Fruit fly (Drosophila melanogaster) whole organism, embryonic: ENCODE measurements around the gene CG8562.
A peak's percentile ranks its signal among the peaks of the same experiment; 100 is the strongest.

Source experiments
- Awh ChIP-seq: fragments of 200-800 bp; sonication (Bioruptor generic); IDR thresholded peaks from 2 replicates; pipeline ENCODE4, ENCODE4 v1.3.6; 2022; ENCODE audit warnings: missing biosample characterization, missing genetic modification characterization
- CG10959 ChIP-seq: fragments of 200-800 bp; sonication (Bioruptor generic); IDR thresholded peaks from 2 replicates; pipeline ENCODE4 v1.3.6; 2022; ENCODE audit warnings: missing biosample characterization, missing genetic modification characterization
- CG10979 ChIP-seq: fragments of 200-800 bp; sonication (Bioruptor generic); optimal IDR thresholded peaks from 2 replicates; lab custom pipeline; 2018; ENCODE audit warnings: missing biosample characterization, mild to moderate bottlenecking, missing genetic modification characterization, moderate library complexity
- CG11093 ChIP-seq: fragments of 200-800 bp; sonication (Bioruptor generic); IDR thresholded peaks from 3 replicates; pipeline ENCODE4 v1.3.6; 2022; ENCODE audit warnings: missing biosample characterization, missing genetic modification characterization
- CG11695 ChIP-seq: fragments of 200-800 bp; sonication (Bioruptor generic); IDR thresholded peaks from 3 replicates; pipeline ENCODE4 v1.3.6; 2022; ENCODE audit warnings: missing biosample characterization, missing genetic modification characterization
- CG12942 ChIP-seq: fragments of 200-800 bp; sonication (Bioruptor generic); optimal IDR thresholded peaks from 3 replicates; lab custom pipeline; 2016; ENCODE audit warnings: missing biosample characterization, missing genetic modification characterization
- CG13287 ChIP-seq: fragments of 200-800 bp; sonication (Bioruptor generic); IDR thresholded peaks from 2 replicates; pipeline ENCODE4 v1.3.6; 2022; ENCODE audit warnings: missing biosample characterization, missing genetic modification characterization; ENCODE audit not compliant: partially characterized antibody
- CG14965 ChIP-seq: fragments of 200-800 bp; sonication (Bioruptor generic); optimal IDR thresholded peaks from 2 replicates; lab custom pipeline; 2016; ENCODE audit warnings: missing biosample characterization, missing genetic modification characterization, borderline replicate concordance
- CG1647 ChIP-seq: fragments of 200-800 bp; sonication (Bioruptor generic); optimal IDR thresholded peaks from 3 replicates; lab custom pipeline; 2016; ENCODE audit warnings: missing biosample characterization, missing genetic modification characterization
- CG18599 ChIP-seq: fragments of 200-800 bp; sonication (Bioruptor generic); optimal IDR thresholded peaks from 3 replicates; lab custom pipeline; 2017; ENCODE audit warnings: missing biosample characterization, missing genetic modification characterization, mild to moderate bottlenecking, moderate library complexity, missing genetic modification reagents
- CG2199 ChIP-seq: fragments of 200-800 bp; sonication (Bioruptor generic); IDR thresholded peaks from 3 replicates; pipeline ENCODE4 v1.3.6; 2022; ENCODE audit warnings: missing biosample characterization, missing genetic modification characterization
- CG30020 ChIP-seq: fragments of 200-800 bp; optimal IDR thresholded peaks from 2 replicates; lab custom pipeline; 2019; ENCODE audit warnings: missing biosample characterization, mild to moderate bottlenecking, missing genetic modification characterization, moderate library complexity
- CG4854 ChIP-seq: fragments of 200-800 bp; sonication (Bioruptor generic); optimal IDR thresholded peaks from 2 replicates; lab custom pipeline; 2016; ENCODE audit warnings: missing biosample characterization, missing genetic modification characterization, inconsistent platforms
- CG6175 ChIP-seq: fragments of 200-800 bp; sonication (Bioruptor generic); IDR thresholded peaks from 3 replicates; pipeline ENCODE4 v1.3.6; 2022; ENCODE audit warnings: missing biosample characterization, missing genetic modification characterization
- CG6254 ChIP-seq: fragments of 200-800 bp; sonication (Bioruptor generic); optimal IDR thresholded peaks from 3 replicates; lab custom pipeline; 2017; ENCODE audit warnings: mild to moderate bottlenecking, missing biosample characterization, missing genetic modification reagents, missing genetic modification characterization
- CG9932 ChIP-seq: fragments of 200-800 bp; sonication (Bioruptor generic); IDR thresholded peaks from 2 replicates; pipeline ENCODE4 v1.3.6; 2022; ENCODE audit warnings: missing biosample characterization, missing genetic modification characterization
- D19B ChIP-seq: fragments of 200-800 bp; sonication (Bioruptor generic); optimal IDR thresholded peaks from 2 replicates; lab custom pipeline; 2017; ENCODE audit warnings: missing biosample characterization, mild to moderate bottlenecking, missing genetic modification characterization
- Dref ChIP-seq: fragments of 200-800 bp; sonication (Bioruptor generic); IDR thresholded peaks from 2 replicates; pipeline ENCODE4 v1.3.6; 2022; ENCODE audit warnings: missing biosample characterization, missing genetic modification characterization
- Ets65A ChIP-seq: fragments of 200-800 bp; sonication (Bioruptor generic); peaks from one replicate; lab custom pipeline; 2016; ENCODE audit warnings: missing biosample characterization, missing genetic modification characterization
- GATAe ChIP-seq: fragments of 200-800 bp; sonication (Bioruptor generic); conservative IDR thresholded peaks from 2 replicates; pipeline ENCODE4 v1.3.6; 2022; ENCODE audit warnings: missing biosample characterization, missing genetic modification characterization
- H2.0 ChIP-seq: fragments of 200-800 bp; sonication (Bioruptor generic); IDR thresholded peaks from 2 replicates; pipeline ENCODE4 v1.3.6; 2022; ENCODE audit warnings: missing biosample characterization, missing genetic modification characterization
- HmgZ ChIP-seq: fragments of 200-800 bp; sonication (Bioruptor generic); optimal IDR thresholded peaks from 2 replicates; lab custom pipeline; 2018; ENCODE audit warnings: missing biosample characterization, mild to moderate bottlenecking, missing genetic modification characterization
- Hmx ChIP-seq: fragments of 200-800 bp; sonication (Bioruptor generic); optimal IDR thresholded peaks from 2 replicates; lab custom pipeline; 2016; ENCODE audit warnings: missing biosample characterization, missing genetic modification characterization
- PHDP ChIP-seq: fragments of 200-800 bp; sonication (Bioruptor generic); optimal IDR thresholded peaks from 3 replicates; lab custom pipeline; 2018; ENCODE audit warnings: missing biosample characterization, mild to moderate bottlenecking, missing genetic modification characterization, moderate library complexity
- Pdp1 ChIP-seq, 2 experiments: fragments of 200-800 bp; sonication (Bioruptor generic); optimal IDR thresholded peaks; 3 replicates each; lab custom pipeline; 2016; ENCODE audit warnings: missing biosample characterization in 2 of 2, missing genetic modification characterization in 2 of 2, mild to moderate bottlenecking in 1 of 2, moderate library complexity in 1 of 2
- Poxn ChIP-seq: fragments of 200-800 bp; sonication (Bioruptor generic); IDR thresholded peaks from 2 replicates; pipeline ENCODE4 v1.3.6; 2022; ENCODE audit warnings: missing biosample characterization, missing genetic modification characterization
- Sox100B ChIP-seq: fragments of 200-800 bp; sonication (Bioruptor generic); optimal IDR thresholded peaks from 3 replicates; lab custom pipeline; 2018; ENCODE audit warnings: missing biosample characterization, mild to moderate bottlenecking, missing genetic modification characterization
- Ssrp ChIP-seq: fragments of 200-800 bp; sonication (Bioruptor generic); optimal IDR thresholded peaks from 2 replicates; lab custom pipeline; 2018; ENCODE audit warnings: missing biosample characterization, mild to moderate bottlenecking, missing genetic modification characterization, moderate library complexity
- Usf ChIP-seq: fragments of 200-800 bp; sonication (Bioruptor generic); optimal IDR thresholded peaks from 2 replicates; lab custom pipeline; 2017; ENCODE audit warnings: missing genotype, missing biosample characterization, missing genetic modification characterization
- abd-A ChIP-seq: fragments of 200-800 bp; sonication (Bioruptor generic); optimal IDR thresholded peaks from 3 replicates; lab custom pipeline; 2019; ENCODE audit warnings: missing biosample characterization, mild to moderate bottlenecking, missing genetic modification characterization, moderate library complexity
- ato ChIP-seq: fragments of 200-800 bp; sonication (Bioruptor generic); IDR thresholded peaks from 2 replicates; pipeline ENCODE4 v1.3.6; 2022; ENCODE audit warnings: missing biosample characterization, missing genetic modification characterization; ENCODE audit not compliant: partially characterized antibody
- bcd ChIP-seq: fragments of 200-800 bp; sonication (Bioruptor generic); optimal IDR thresholded peaks from 2 replicates; lab custom pipeline; 2017; ENCODE audit warnings: missing biosample characterization, mild to moderate bottlenecking, missing genetic modification characterization
- bigmax ChIP-seq: fragments of 200-800 bp; sonication (Bioruptor generic); optimal IDR thresholded peaks from 2 replicates; lab custom pipeline; 2018; ENCODE audit warnings: missing biosample characterization, mild to moderate bottlenecking, missing genetic modification characterization
- bsh ChIP-seq, 2 experiments: fragments of 200-800 bp; sonication (Bioruptor generic); optimal IDR thresholded peaks; 2 replicates each; lab custom pipeline; 2017 to 2018; ENCODE audit warnings: mild to moderate bottlenecking in 2 of 2, missing biosample characterization in 2 of 2, missing genetic modification characterization in 2 of 2, moderate library complexity in 1 of 2
- btn ChIP-seq: fragments of 200-800 bp; sonication (Bioruptor generic); optimal IDR thresholded peaks from 2 replicates; lab custom pipeline; 2016; ENCODE audit warnings: missing biosample characterization, missing genetic modification characterization
- croc ChIP-seq: fragments of 200-800 bp; sonication (Bioruptor generic); conservative IDR thresholded peaks from 3 replicates; pipeline ENCODE4 v1.3.6; 2022; ENCODE audit warnings: missing biosample characterization, missing genetic modification characterization
- eve ChIP-seq, 2 experiments: fragments of >200 bp; optimal IDR thresholded peaks; 2 replicates each; lab custom pipeline; 2017; ENCODE audit warnings: missing biosample characterization in 2 of 2, missing genetic modification characterization in 2 of 2
- fd64A ChIP-seq: fragments of 200-800 bp; sonication (Bioruptor generic); optimal IDR thresholded peaks from 3 replicates; lab custom pipeline; 2018; ENCODE audit warnings: missing biosample characterization, mild to moderate bottlenecking, missing genetic modification characterization
- fu2 ChIP-seq: fragments of 200-800 bp; sonication (Bioruptor generic); optimal IDR thresholded peaks from 2 replicates; lab custom pipeline; 2016; ENCODE audit warnings: missing biosample characterization, missing genetic modification characterization
- lbe ChIP-seq: fragments of 200-800 bp; sonication (Bioruptor generic); optimal IDR thresholded peaks from 2 replicates; lab custom pipeline; 2016; ENCODE audit warnings: missing biosample characterization, mild to moderate bottlenecking, missing genetic modification characterization
- lov ChIP-seq, 2 experiments: fragments of 200-800 bp in 1 of 2; fragments of >200 bp in 1 of 2; sonication (Bioruptor generic) in 1 of 2; IDR thresholded peaks in 1 of 2; optimal IDR thresholded peaks in 1 of 2; 2 replicates in 1 of 2; 3 replicates in 1 of 2; pipeline versions ENCODE4 v1.3.6 to Lab custom; 2017 to 2022; ENCODE audit warnings: missing biosample characterization in 1 of 2, missing genetic modification characterization in 1 of 2
- nom ChIP-seq: fragments of 200-800 bp; sonication (Bioruptor generic); optimal IDR thresholded peaks from 2 replicates; lab custom pipeline; 2017; ENCODE audit warnings: missing biosample characterization, missing genetic modification characterization, mild to moderate bottlenecking, moderate library complexity, missing genetic modification reagents
- pum ChIP-seq: fragments of 200-800 bp; sonication (Bioruptor generic); optimal IDR thresholded peaks from 2 replicates; lab custom pipeline; 2016; ENCODE audit warnings: missing biosample characterization, missing genetic modification characterization
- sc ChIP-seq, 3 experiments: fragments of >200 bp in 2 of 3; fragments of 200-800 bp in 1 of 3; sonication (Bioruptor generic) in 1 of 3; optimal IDR thresholded peaks; 2 replicates in 2 of 3; 3 replicates in 1 of 3; lab custom pipeline; 2017; ENCODE audit warnings: mild to moderate bottlenecking in 1 of 3, missing biosample characterization in 1 of 3, missing genetic modification characterization in 1 of 3, missing genetic modification reagents in 1 of 3
- schlank ChIP-seq: fragments of 200-800 bp; sonication (Bioruptor generic); optimal IDR thresholded peaks from 2 replicates; lab custom pipeline; 2018; ENCODE audit warnings: missing biosample characterization, mild to moderate bottlenecking, missing genetic modification characterization
- sd ChIP-seq: fragments of 200-800 bp; sonication (Bioruptor generic); optimal IDR thresholded peaks from 3 replicates; lab custom pipeline; 2018; ENCODE audit warnings: missing biosample characterization, mild to moderate bottlenecking, missing genetic modification characterization, moderate library complexity
- stwl ChIP-seq: fragments of 200-800 bp; sonication (Bioruptor generic); optimal IDR thresholded peaks from 3 replicates; lab custom pipeline; 2018; ENCODE audit warnings: missing biosample characterization, mild to moderate bottlenecking, missing genetic modification characterization, moderate library complexity

CG8562 gene

DNA sequence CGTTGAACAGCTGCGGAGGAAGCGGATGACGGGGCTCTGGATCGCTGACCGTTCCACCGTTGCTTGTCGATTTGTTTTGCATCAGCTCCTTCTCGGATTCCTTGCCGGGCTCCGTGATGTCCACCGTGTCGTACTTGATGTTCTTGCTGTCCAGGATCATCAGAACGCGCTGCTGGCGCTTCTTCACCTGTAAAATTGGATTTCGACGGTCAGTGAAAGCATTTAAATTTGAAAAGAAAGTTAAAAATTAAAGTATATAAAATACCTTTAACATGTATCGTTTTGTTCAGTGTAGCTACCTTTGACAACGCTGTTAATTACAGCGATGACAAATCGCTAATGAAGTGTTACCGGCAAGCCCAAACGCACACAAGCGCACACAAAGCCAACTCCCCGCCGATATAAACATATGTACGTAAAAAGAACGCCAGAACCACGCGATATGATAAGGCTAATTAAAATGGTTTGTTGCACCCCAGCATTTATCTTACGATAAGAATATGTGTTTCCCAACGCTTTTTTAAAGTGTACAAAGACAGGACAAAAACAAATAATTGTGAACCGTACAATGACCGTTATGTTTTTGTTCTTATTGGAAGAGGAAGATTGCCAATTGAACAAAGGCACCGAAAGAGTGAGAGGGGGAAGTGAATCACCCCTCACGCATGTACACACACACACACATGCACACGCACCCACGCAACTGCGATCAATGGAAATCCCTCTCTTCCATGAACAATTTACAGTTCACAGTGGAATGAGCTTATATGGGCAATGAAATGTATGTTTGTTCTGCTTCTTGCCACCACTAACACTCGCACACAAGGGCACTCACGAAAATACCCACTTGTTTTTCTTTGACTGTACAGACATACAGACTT is 30.0 kb upstream of the CG8562 start (continued):
- TF ChIP-seq H2.0 (GFP tag; lab: Robert Waterston, UW) (no peak), bigmax (GFP tag; lab: Kevin White, UChicago) (no peak), CG4854 (GFP tag; lab: Kevin White, UChicago) (no peak), GATAe (GFP tag; lab: Robert Waterston, UW) (0 out of 2 replicates have a peak, but pooled peaks have one; percentile 31), CG14965 (GFP tag; lab: Kevin White, UChicago) (no peak), pum (GFP tag; lab: Kevin White, UChicago) (no peak), CG2199 (GFP tag; lab: Robert Waterston, UW) (0 out of 3 replicates have a peak, but pooled peaks have one; percentile 67), sd (tag; lab: Kevin White, UChicago) (peak; percentile 86), HmgZ (tag; lab: Kevin White, UChicago) (no peak), lov (optimal IDR thresholded peaks at IDR 0.05; lab: Kevin White, UChicago) (no peak), lov (GFP tag; IDR thresholded peaks at IDR 0.05; lab: Robert Waterston, UW) (0 out of 3 replicates have a peak, but pooled peaks have one; percentile 29), CG18599 (GFP tag; lab: Kevin White, UChicago) (peak; percentile 53), eve (GFP tag; optimal IDR thresholded peaks at IDR 0.05; lab: Kevin White, UChicago) (no peak), CG13287 (0 out of 2 replicates have a peak, but pooled peaks have one; percentile 17), CG10959 (no peak), sc (optimal IDR thresholded peaks at IDR 0.05; lab: Kevin White, UChicago) (no peak), sc (GFP tag; optimal IDR thresholded peaks at IDR 0.05; lab: Kevin White, UChicago) (no peak), Ets65A (peak; percentile 71), CG6175 (GFP tag; lab: Robert Waterston, UW) (no peak), btn (no peak), stwl (tag; lab: Kevin White, UChicago) (no peak), CG11093 (GFP tag; lab: Robert Waterston, UW) (no peak), bsh (GFP tag; optimal IDR thresholded peaks at IDR 0.05; lab: Kevin White, UChicago) (peak in 1 of 2 experiments; percentile 37), Hmx (no peak), nom (peak; percentile 18), CG1647 (GFP tag; lab: Kevin White, UChicago) (peak; percentile 21), Dref (no peak), CG12942 (GFP tag; lab: Kevin White, UChicago) (peak; percentile 26), CG9932 (GFP tag; lab: Robert Waterston, UW) (no peak), PHDP (tag; lab: Kevin White, UChicago) (peak; percentile 38), Pdp1 (GFP tag; optimal IDR thresholded peaks at IDR 0.05; lab: Kevin White, UChicago) (peak in 1 of 2 experiments; percentile 49), CG10979 (tag; lab: Kevin White, UChicago) (peak; percentile 24), lbe (peak; percentile 30), Sox100B (GFP tag; lab: Kevin White, UChicago) (peak; percentile 48), Awh (GFP tag; lab: Robert Waterston, UW) (no peak), D19B (no peak), fu2 (GFP tag; lab: Kevin White, UChicago) (no peak), schlank (tag; lab: Kevin White, UChicago) (no peak), CG30020 (tag; lab: Kevin White, UChicago) (no peak), Usf (GFP tag; lab: Kevin White, UChicago) (no peak), abd-A (tag; lab: Kevin White, UChicago) (peak; percentile 72), fd64A (no peak), Ssrp (tag; lab: Kevin White, UChicago) (no peak), bcd (peak; percentile 27), CG11695 (GFP tag; lab: Robert Waterston, UW) (peak; percentile 62), croc (no peak), CG6254 (GFP tag; lab: Kevin White, UChicago) (peak; percentile 18), Poxn (GFP tag; lab: Robert Waterston, UW) (no peak), ato (GFP tag; lab: Robert Waterston, UW) (0 out of 2 replicates have a peak, but pooled peaks have one; percentile 32)
